Fruit fly (Drosophila melanogaster) whole organism, wandering third instar larva: ENCODE data around the gene CG5013.

Experiments
- CG9705 ChIP-seq: fragments of 200-800 bp; sonication (Bioruptor generic); optimal IDR thresholded peaks from 2 replicates; lab custom pipeline; 2018; ENCODE audit warnings: missing biosample characterization, mild to moderate bottlenecking, missing genetic modification characterization
- Dfd ChIP-seq: fragments of >200 bp; optimal IDR thresholded peaks from 2 replicates; lab custom pipeline; 2017; ENCODE audit warnings: missing biosample characterization, missing genetic modification characterization
- GATAd ChIP-seq: sonication (Bioruptor generic); optimal IDR thresholded peaks from 2 replicates; lab custom pipeline; 2016; ENCODE audit warnings: missing biosample characterization, missing genetic modification characterization
- Hnf4 ChIP-seq: fragments of 200-800 bp; sonication (Bioruptor generic); optimal IDR thresholded peaks from 2 replicates; lab custom pipeline; 2016; ENCODE audit warnings: missing biosample characterization, mild to moderate bottlenecking, missing genetic modification characterization
- Hr83 ChIP-seq: fragments of 200-300 bp; sonication (Bioruptor generic); optimal IDR thresholded peaks from 2 replicates; lab custom pipeline; 2016; ENCODE audit warnings: missing biosample characterization, mild to moderate bottlenecking, missing genetic modification characterization, moderate library complexity; ENCODE audit not compliant: poor library complexity, severe bottlenecking
- Myc ChIP-seq: fragments of >200 bp; optimal IDR thresholded peaks from 2 replicates; lab custom pipeline; 2017
- N ChIP-seq: fragments of >200 bp; optimal IDR thresholded peaks from 2 replicates; lab custom pipeline; 2018; ENCODE audit warnings: missing biosample characterization, missing external identifiers, missing genetic modification characterization
- OdsH ChIP-seq: fragments of 200-800 bp; sonication (Bioruptor generic); optimal IDR thresholded peaks from 2 replicates; lab custom pipeline; 2016; ENCODE audit warnings: missing biosample characterization, mild to moderate bottlenecking, missing genetic modification characterization
- brk ChIP-seq: fragments of 200-800 bp; sonication (Bioruptor generic); optimal IDR thresholded peaks from 2 replicates; lab custom pipeline; 2016; ENCODE audit warnings: missing biosample characterization, mild to moderate bottlenecking, missing genetic modification characterization
- ey ChIP-seq: fragments of 200-800 bp; sonication (Bioruptor generic); optimal IDR thresholded peaks from 2 replicates; lab custom pipeline; 2016; ENCODE audit warnings: missing biosample characterization, missing genetic modification characterization
- jim ChIP-seq: fragments of 175-275, 200-325 bp; sonication (Bioruptor generic); optimal IDR thresholded peaks from 2 replicates; lab custom pipeline; 2016; ENCODE audit warnings: missing biosample characterization, mild to moderate bottlenecking, missing genetic modification characterization
- pan ChIP-seq: fragments of >200 bp; optimal IDR thresholded peaks from 2 replicates; lab custom pipeline; 2017
- sv ChIP-seq: fragments of 200-800 bp; sonication (Bioruptor generic); optimal IDR thresholded peaks from 3 replicates; lab custom pipeline; 2016; ENCODE audit warnings: missing biosample characterization, missing genetic modification characterization

- TF ChIP-seq Hr83, result peak; percentile 53
- TF ChIP-seq pan (lab: Kevin White, UChicago), result no peak
- TF ChIP-seq GATAd, result no peak
- TF ChIP-seq Dfd, result no peak
- peak; percentile 14 for TF ChIP-seq N (GFP tag; lab: Kevin White, UChicago)
- no peak for TF ChIP-seq jim (GFP tag; lab: Kevin White, UChicago)
- no peak for TF ChIP-seq ey (GFP tag; lab: Kevin White, UChicago)
- no peak for TF ChIP-seq Myc (lab: Kevin White, UChicago)
- TF ChIP-seq OdsH (GFP tag; lab: Kevin White, UChicago), result no peak
- TF ChIP-seq brk (GFP tag; lab: Kevin White, UChicago), result no peak
- TF ChIP-seq CG9705 (GFP tag; lab: Kevin White, UChicago), result no peak
- no peak for TF ChIP-seq sv (GFP tag; lab: Kevin White, UChicago)
- TF ChIP-seq Hnf4 (GFP tag; lab: Kevin White, UChicago), result no peak
Measured at dm6 chr3R:16025587-16026223, 23.8 kb upstream of the CG5013 start, which contains the start of gene pnr.
